Worm (Caenorhabditis elegans) whole organism, L3 larva: ENCODE results near the gene fmi-1.
A peak's percentile ranks its signal among the peaks of the same experiment; 100 is the strongest.

ENCODE experiments used
- R02D3.7 ChIP-seq: fragments of 150-350 bp; optimal IDR thresholded peaks from 2 replicates; lab custom pipeline; 2014; ENCODE audit warnings: missing biosample characterization, missing genetic modification characterization
- aly-2 ChIP-seq: fragments of 150-350 bp; optimal IDR thresholded peaks from 2 replicates; lab custom pipeline; 2014; ENCODE audit warnings: missing biosample characterization, missing genetic modification characterization
- ama-1 ChIP-seq: fragments of 150-350 bp; optimal IDR thresholded peaks from 2 replicates; lab custom pipeline; 2018
- ceh-16 ChIP-seq: sonication (generic microtip); optimal IDR thresholded peaks from 2 replicates; lab custom pipeline; 2017; ENCODE audit warnings: missing biosample characterization, missing genetic modification characterization
- ceh-28 ChIP-seq: fragments of 150-350 bp; optimal IDR thresholded peaks from 2 replicates; lab custom pipeline; 2014; ENCODE audit warnings: missing biosample characterization, missing genetic modification reagents, missing genetic modification characterization
- ceh-82 ChIP-seq: fragments of 150-350 bp; optimal IDR thresholded peaks from 2 replicates; lab custom pipeline; 2014; ENCODE audit warnings: missing biosample characterization, missing genetic modification characterization
- egl-27 ChIP-seq: sonication (generic microtip); optimal IDR thresholded peaks from 4 replicates; lab custom pipeline; 2017; ENCODE audit warnings: missing biosample characterization, missing genetic modification reagents, missing genetic modification characterization
- egl-5 ChIP-seq: fragments of 150-350 bp; optimal IDR thresholded peaks from 2 replicates; lab custom pipeline; 2017; ENCODE audit warnings: missing biosample characterization, missing genetic modification reagents, missing genetic modification characterization, inconsistent platforms
- elt-1 ChIP-seq: fragments of 150-350 bp; optimal IDR thresholded peaks from 2 replicates; lab custom pipeline; 2014; ENCODE audit warnings: missing biosample characterization, missing genetic modification characterization
- elt-2 ChIP-seq: sonication (generic microtip); optimal IDR thresholded peaks from 2 replicates; lab custom pipeline; 2016; ENCODE audit warnings: missing genetic modification reagents, mild to moderate bottlenecking, missing genetic modification characterization, missing compliant biosample characterization
- fkh-2 ChIP-seq: fragments of 150-350 bp; optimal IDR thresholded peaks from 2 replicates; lab custom pipeline; 2014; ENCODE audit warnings: missing biosample characterization, missing genetic modification reagents, missing genetic modification characterization
- fos-1 ChIP-seq: fragments of 150-350 bp; optimal IDR thresholded peaks from 2 replicates; lab custom pipeline; 2014; ENCODE audit warnings: missing biosample characterization, missing genetic modification characterization
- jun-1 ChIP-seq: fragments of 150-350 bp; optimal IDR thresholded peaks from 2 replicates; lab custom pipeline; 2014; ENCODE audit warnings: missing biosample characterization, missing genetic modification reagents, missing genetic modification characterization
- lin-39 ChIP-seq: fragments of 150-350 bp; optimal IDR thresholded peaks from 2 replicates; lab custom pipeline; 2018; ENCODE audit warnings: missing biosample characterization, missing genetic modification reagents, missing genetic modification characterization
- lsy-12 ChIP-seq: sonication (generic microtip); optimal IDR thresholded peaks from 2 replicates; lab custom pipeline; 2016; ENCODE audit warnings: mild to moderate bottlenecking, missing genetic modification characterization, missing compliant biosample characterization
- mdl-1 ChIP-seq: fragments of 150-350 bp; optimal IDR thresholded peaks from 2 replicates; lab custom pipeline; 2014; ENCODE audit warnings: missing biosample characterization, missing genetic modification characterization
- mml-1 ChIP-seq: fragments of 150-350 bp; sonication (generic microtip); optimal IDR thresholded peaks from 3 replicates; lab custom pipeline; 2014; ENCODE audit warnings: missing biosample characterization, missing genetic modification characterization
- nfya-1 ChIP-seq: sonication (generic microtip); optimal IDR thresholded peaks from 2 replicates; lab custom pipeline; 2017; ENCODE audit warnings: missing genetic modification characterization, mild to moderate bottlenecking, missing compliant biosample characterization, antibody characterized with exemption, moderate library complexity; ENCODE audit not compliant: insufficient read depth
- nhr-12 ChIP-seq: fragments of 150-350 bp; optimal IDR thresholded peaks from 2 replicates; lab custom pipeline; 2014; ENCODE audit warnings: missing biosample characterization, missing genetic modification characterization
- nhr-23 ChIP-seq: fragments of 150-350 bp; optimal IDR thresholded peaks from 2 replicates; lab custom pipeline; 2014; ENCODE audit warnings: missing biosample characterization, missing genetic modification reagents, missing genetic modification characterization
- nhr-237 ChIP-seq: fragments of 150-350 bp; optimal IDR thresholded peaks from 2 replicates; lab custom pipeline; 2014; ENCODE audit warnings: missing biosample characterization, missing genetic modification characterization
- nhr-25 ChIP-seq: sonication (generic microtip); optimal IDR thresholded peaks from 2 replicates; lab custom pipeline; 2017; ENCODE audit warnings: missing biosample characterization, missing genetic modification characterization
- nhr-43 ChIP-seq: sonication (generic microtip); optimal IDR thresholded peaks from 2 replicates; lab custom pipeline; 2016; ENCODE audit warnings: mild to moderate bottlenecking, missing genetic modification characterization, missing compliant biosample characterization; ENCODE audit not compliant: poor library complexity, severe bottlenecking
- nhr-77 ChIP-seq: fragments of 150-350 bp; optimal IDR thresholded peaks from 2 replicates; lab custom pipeline; 2014; ENCODE audit warnings: missing biosample characterization, missing genetic modification characterization
- pha-4 ChIP-seq: fragments of 150-350 bp; optimal IDR thresholded peaks from 2 replicates; lab custom pipeline; 2014; ENCODE audit warnings: missing biosample characterization, missing genetic modification reagents, missing genetic modification characterization
- pqm-1 ChIP-seq: fragments of 150-350 bp; optimal IDR thresholded peaks from 2 replicates; lab custom pipeline; 2017; ENCODE audit warnings: missing biosample characterization, missing genetic modification characterization, inconsistent platforms
- sea-2 ChIP-seq: fragments of 150-350 bp; sonication (generic microtip); optimal IDR thresholded peaks from 4 replicates; lab custom pipeline; 2014; ENCODE audit warnings: missing biosample characterization, missing genetic modification reagents, missing genetic modification characterization
- skn-1 ChIP-seq: fragments of 150-350 bp; optimal IDR thresholded peaks from 2 replicates; lab custom pipeline; 2014; ENCODE audit warnings: missing biosample characterization, missing genetic modification characterization
- snpc-4 ChIP-seq: fragments of 150-350 bp; optimal IDR thresholded peaks from 2 replicates; lab custom pipeline; 2014; ENCODE audit warnings: missing biosample characterization, missing genetic modification characterization
- unc-39 ChIP-seq: sonication (generic microtip); optimal IDR thresholded peaks from 4 replicates; lab custom pipeline; 2017; ENCODE audit warnings: missing biosample characterization, missing genetic modification characterization
- unc-62 ChIP-seq: fragments of 150-350 bp; sonication (generic microtip); optimal IDR thresholded peaks from 4 replicates; lab custom pipeline; 2014; ENCODE audit warnings: missing biosample characterization, missing genetic modification reagents, missing genetic modification characterization
- zag-1 ChIP-seq: fragments of 150-350 bp; optimal IDR thresholded peaks from 2 replicates; lab custom pipeline; 2014; ENCODE audit warnings: missing biosample characterization, missing genetic modification characterization
- ztf-11 ChIP-seq: fragments of 150-350 bp; optimal IDR thresholded peaks from 2 replicates; lab custom pipeline; 2014; ENCODE audit warnings: missing biosample characterization, missing genetic modification characterization
- ztf-4 ChIP-seq: fragments of 150-350 bp; optimal IDR thresholded peaks from 2 replicates; lab custom pipeline; 2014; ENCODE audit warnings: missing biosample characterization, missing genetic modification characterization

Gene fmi-1

DNA sequence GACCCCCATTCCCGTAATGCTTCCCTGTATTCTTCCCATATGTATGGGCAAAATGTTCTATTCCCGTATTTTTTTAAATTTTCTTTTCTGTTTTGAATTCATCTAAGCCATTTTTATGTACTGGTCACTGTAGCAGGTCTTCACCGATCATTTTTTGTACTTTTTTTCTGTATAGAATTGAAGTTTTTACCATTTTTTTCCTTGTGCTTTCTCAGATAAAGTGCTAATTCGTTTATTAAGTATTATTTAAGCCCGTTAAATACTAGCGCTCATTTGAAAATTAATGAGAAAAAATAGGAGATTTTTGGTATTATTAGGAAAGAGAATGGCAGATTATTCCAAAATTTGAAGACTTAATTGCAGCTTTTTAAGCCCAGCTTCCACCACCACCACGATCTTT is 12.1 kb upstream of the fmi-1 start:
- TF ChIP-seq sea-2 (GFP tag; lab: Kevin White, UChicago) (no peak), zag-1 (tag; lab: Kevin White, UChicago) (no peak), R02D3.7 (tag; lab: Kevin White, UChicago) (no peak), egl-27 (tag; lab: Kevin White, UChicago) (no peak), ama-1 (lab: Kevin White, UChicago) (no peak), unc-39 (tag; lab: Kevin White, UChicago) (no peak), snpc-4 (tag; lab: Kevin White, UChicago) (no peak), elt-2 (tag; lab: Kevin White, UChicago) (no peak), mdl-1 (tag; lab: Kevin White, UChicago) (no peak), nhr-12 (tag; lab: Kevin White, UChicago) (no peak), mml-1 (no peak), nhr-237 (tag; lab: Kevin White, UChicago) (no peak), lsy-12 (tag; lab: Kevin White, UChicago) (no peak), egl-5 (no peak), skn-1 (tag; lab: Kevin White, UChicago) (no peak), nfya-1 (tag; lab: Kevin White, UChicago) (no peak), nhr-25 (tag; lab: Kevin White, UChicago) (no peak), pha-4 (tag; lab: Kevin White, UChicago) (no peak), nhr-43 (no peak), aly-2 (tag; lab: Kevin White, UChicago) (no peak)

DNA sequence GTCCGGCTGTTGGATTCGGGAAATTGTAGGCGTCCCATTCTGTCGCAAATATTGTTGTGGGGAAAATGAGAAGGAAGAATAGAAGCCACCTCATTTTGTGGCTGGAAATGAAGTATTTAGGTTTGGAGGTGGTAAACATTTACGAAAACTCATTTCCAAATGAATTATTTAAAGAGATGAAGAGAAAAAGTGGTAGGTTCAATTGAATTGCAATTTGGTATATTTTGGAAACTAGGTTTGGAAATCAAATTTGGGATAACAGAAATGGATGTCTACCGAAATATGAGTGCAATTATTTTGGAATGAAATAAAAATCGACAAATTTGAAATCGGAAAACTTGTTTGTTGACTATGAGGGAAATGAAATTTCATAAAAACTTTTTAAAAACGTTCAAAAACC is 10.0 kb upstream of the fmi-1 start, which contains the start of gene F15B9.10:
Gene F15B9.10 (minus strand): TSS at position 101 of the 400 bp plus-strand sequence.
- no peak for TF ChIP-seq nhr-43
- TF ChIP-seq snpc-4 (tag; lab: Kevin White, UChicago), result no peak
- no peak for TF ChIP-seq nfya-1 (tag; lab: Kevin White, UChicago)
- no peak for TF ChIP-seq lsy-12 (tag; lab: Kevin White, UChicago)
- TF ChIP-seq ztf-11, result no peak
- TF ChIP-seq ceh-28, result no peak
- TF ChIP-seq fkh-2 (tag; lab: Kevin White, UChicago), result no peak
- TF ChIP-seq skn-1 (tag; lab: Kevin White, UChicago), result no peak
- TF ChIP-seq ztf-4 (tag; lab: Kevin White, UChicago), result no peak
- TF ChIP-seq ceh-16 (tag; lab: Kevin White, UChicago), result no peak
- TF ChIP-seq nhr-12 (tag; lab: Kevin White, UChicago), result no peak
- TF ChIP-seq nhr-23, result no peak
- TF ChIP-seq, all 47 proteins: peak for 0

DNA sequence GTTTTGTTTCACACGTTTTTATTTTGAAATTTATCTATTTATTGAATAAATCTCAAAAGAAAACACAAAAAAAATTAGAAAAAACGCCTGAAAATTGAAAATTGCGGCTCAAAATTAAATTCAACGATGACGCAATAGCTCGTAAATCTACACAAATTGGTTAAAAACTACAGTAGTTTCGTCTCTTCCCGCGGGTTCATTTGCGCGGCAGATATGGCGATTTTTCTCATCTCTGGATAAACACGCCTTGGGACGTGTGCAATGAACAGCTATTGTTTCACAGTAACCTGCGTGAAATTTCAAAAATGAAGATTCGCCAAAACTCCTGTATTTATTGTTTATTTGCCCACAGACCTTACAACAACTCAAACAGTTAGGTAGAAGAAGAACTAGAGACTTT is 9.6 kb upstream of the fmi-1 start:
- TF ChIP-seq mml-1 (no peak), nhr-237 (tag; lab: Kevin White, UChicago) (no peak), fos-1 (tag; lab: Kevin White, UChicago) (no peak), lin-39 (tag; lab: Kevin White, UChicago) (no peak), elt-1 (no peak), egl-5 (no peak), pha-4 (tag; lab: Kevin White, UChicago) (no peak), nhr-77 (tag; lab: Kevin White, UChicago) (no peak), unc-39 (tag; lab: Kevin White, UChicago) (no peak), fkh-2 (tag; lab: Kevin White, UChicago) (no peak), nhr-43 (no peak), nhr-12 (tag; lab: Kevin White, UChicago) (no peak), lsy-12 (tag; lab: Kevin White, UChicago) (no peak)

DNA sequence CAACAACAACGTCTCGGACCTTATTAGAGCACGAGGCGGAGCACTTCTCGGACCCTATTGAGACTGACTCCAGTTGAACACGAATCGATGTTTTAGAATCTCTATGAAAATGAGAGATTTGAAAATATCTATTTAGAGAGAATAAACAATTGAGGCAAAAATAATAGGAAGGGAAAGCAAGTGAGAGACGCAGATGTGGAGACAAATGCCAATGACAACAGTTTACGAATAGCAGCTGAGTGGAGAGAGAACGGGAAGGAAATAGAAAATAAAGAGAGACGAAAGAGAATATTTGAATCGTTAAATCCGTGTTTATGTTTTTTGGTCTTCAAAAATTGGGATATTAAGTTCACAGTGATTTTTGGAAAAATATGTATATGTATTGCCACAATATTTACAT is 9.0 kb upstream of the fmi-1 start:
- TF ChIP-seq R02D3.7 (tag; lab: Kevin White, UChicago) (no peak), egl-5 (peak; percentile 23), nhr-25 (tag; lab: Kevin White, UChicago) (peak; percentile 1), ceh-28 (peak; percentile 14), elt-2 (tag; lab: Kevin White, UChicago) (peak; percentile 25), pha-4 (tag; lab: Kevin White, UChicago) (peak; percentile 2), nfya-1 (tag; lab: Kevin White, UChicago) (peak; percentile 58), ceh-82 (tag; lab: Kevin White, UChicago) (no peak)

DNA sequence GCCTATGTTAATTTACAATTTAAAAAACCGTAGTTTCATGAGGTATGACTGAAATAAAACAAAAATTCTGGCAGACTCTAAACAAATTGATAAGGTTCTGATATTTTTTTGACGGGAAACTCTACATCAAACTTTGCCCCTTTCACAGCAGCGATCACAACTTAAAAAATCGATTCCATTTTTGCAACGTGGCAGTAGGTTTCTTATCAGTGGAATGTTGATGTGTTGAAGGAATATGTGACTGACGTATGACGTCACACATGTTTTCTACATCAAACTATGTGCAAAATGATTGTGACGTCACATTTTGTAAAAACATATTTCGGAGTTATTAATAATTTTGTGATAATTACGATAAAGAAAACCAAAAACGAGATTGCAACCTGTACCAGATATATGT is 7.0 kb upstream of the fmi-1 start:
- TF ChIP-seq unc-62 (GFP tag; lab: Kevin White, UChicago) (no peak), nhr-23 (no peak), pqm-1 (tag; lab: Kevin White, UChicago) (peak; percentile 70), jun-1 (tag; lab: Kevin White, UChicago) (peak; percentile 26), pha-4 (tag; lab: Kevin White, UChicago) (peak; percentile 15), elt-2 (tag; lab: Kevin White, UChicago) (peak; percentile 91), ceh-28 (peak; percentile 22), mml-1 (no peak)
- TF ChIP-seq, all 47 proteins: peak for 5
